Worm (Caenorhabditis elegans) whole organism, late embryonic: Measurements from ENCODE around the gene K11G12.6.
A peak's percentile ranks its signal among the peaks of the same experiment; 100 is the strongest.

Source experiments
- F13H6.1 ChIP-seq: sonication (generic microtip); optimal IDR thresholded peaks from 2 replicates; lab custom pipeline; 2016; ENCODE audit warnings: missing genetic modification characterization, missing compliant biosample characterization
- K09A11.1 ChIP-seq: sonication (generic microtip); optimal IDR thresholded peaks from 2 replicates; lab custom pipeline; 2017; ENCODE audit warnings: antibody characterized with exemption, mild to moderate bottlenecking, missing genetic modification characterization, missing compliant biosample characterization; ENCODE audit not compliant: insufficient read depth
- Y22D7AL.16 ChIP-seq: sonication (generic microtip); optimal IDR thresholded peaks from 2 replicates; lab custom pipeline; 2016; ENCODE audit warnings: missing genetic modification characterization, missing compliant biosample characterization
- ceh-18 ChIP-seq: sonication (generic microtip); optimal IDR thresholded peaks from 2 replicates; lab custom pipeline; 2016; ENCODE audit warnings: missing genetic modification characterization, missing compliant biosample characterization
- ceh-2 ChIP-seq: sonication (generic microtip); optimal IDR thresholded peaks from 2 replicates; lab custom pipeline; 2016; ENCODE audit warnings: missing genotype, missing genetic modification characterization, missing compliant biosample characterization
- ceh-22 ChIP-seq: sonication (generic microtip); optimal IDR thresholded peaks from 2 replicates; lab custom pipeline; 2017; ENCODE audit warnings: missing biosample characterization, missing genetic modification characterization
- ceh-30 ChIP-seq: fragments of 150-350 bp; optimal IDR thresholded peaks from 2 replicates; lab custom pipeline; 2014; ENCODE audit warnings: missing biosample characterization, missing genetic modification characterization
- ceh-34 ChIP-seq: sonication (generic microtip); optimal IDR thresholded peaks from 2 replicates; lab custom pipeline; 2016; ENCODE audit warnings: mild to moderate bottlenecking, missing genetic modification characterization, missing compliant biosample characterization
- ceh-45 ChIP-seq: fragments of 200-800 bp; sonication (Bioruptor generic); IDR thresholded peaks from 2 replicates; pipeline ENCODE4 v1.3.6; 2022; ENCODE audit warnings: missing genetic modification reagents, missing genetic modification characterization, missing compliant biosample characterization
- ceh-6 ChIP-seq: fragments of 200-800 bp; sonication (Bioruptor generic); optimal IDR thresholded peaks from 2 replicates; lab custom pipeline; 2018; ENCODE audit warnings: mild to moderate bottlenecking, missing genetic modification characterization, missing compliant biosample characterization
- che-1 ChIP-seq: sonication (generic microtip); optimal IDR thresholded peaks from 2 replicates; lab custom pipeline; 2016; ENCODE audit warnings: mild to moderate bottlenecking, missing genetic modification characterization, missing compliant biosample characterization
- dmd-4 ChIP-seq: sonication (generic microtip); optimal IDR thresholded peaks from 2 replicates; lab custom pipeline; 2016; ENCODE audit warnings: borderline replicate concordance, missing genetic modification characterization, missing compliant biosample characterization
- dve-1 ChIP-seq: sonication (generic microtip); optimal IDR thresholded peaks from 2 replicates; lab custom pipeline; 2017; ENCODE audit warnings: antibody characterized with exemption, mild to moderate bottlenecking, missing genetic modification characterization, missing compliant biosample characterization
- elt-2 ChIP-seq: sonication (generic microtip); optimal IDR thresholded peaks from 2 replicates; lab custom pipeline; 2016; ENCODE audit warnings: missing genetic modification reagents, missing genetic modification characterization, missing compliant biosample characterization
- ets-4 ChIP-seq: sonication (generic microtip); optimal IDR thresholded peaks from 2 replicates; lab custom pipeline; 2016; ENCODE audit warnings: missing genetic modification characterization, missing compliant biosample characterization
- eyg-1 ChIP-seq: sonication (generic microtip); optimal IDR thresholded peaks from 2 replicates; lab custom pipeline; 2016; ENCODE audit warnings: missing genotype, missing genetic modification characterization, missing compliant biosample characterization
- fax-1 ChIP-seq: sonication (generic microtip); optimal IDR thresholded peaks from 2 replicates; lab custom pipeline; 2016; ENCODE audit warnings: missing genotype, missing genetic modification characterization, missing compliant biosample characterization
- hlh-15 ChIP-seq: sonication (generic microtip); optimal IDR thresholded peaks from 2 replicates; lab custom pipeline; 2016; ENCODE audit warnings: missing genetic modification characterization, missing compliant biosample characterization
- hlh-30 ChIP-seq: sonication (generic microtip); optimal IDR thresholded peaks from 2 replicates; lab custom pipeline; 2017; ENCODE audit warnings: antibody characterized with exemption, missing genetic modification characterization, missing compliant biosample characterization; ENCODE audit not compliant: insufficient read depth
- hlh-6 ChIP-seq: sonication (generic microtip); optimal IDR thresholded peaks from 2 replicates; lab custom pipeline; 2016; ENCODE audit warnings: missing genotype, missing genetic modification characterization, missing compliant biosample characterization
- hlh-8 ChIP-seq: sonication (generic microtip); optimal IDR thresholded peaks from 2 replicates; lab custom pipeline; 2016; ENCODE audit warnings: missing genotype, missing genetic modification characterization, missing compliant biosample characterization
- lim-6 ChIP-seq: sonication (generic microtip); optimal IDR thresholded peaks from 2 replicates; lab custom pipeline; 2016; ENCODE audit warnings: missing genetic modification characterization, missing compliant biosample characterization
- lin-11 ChIP-seq: fragments of 200-800 bp; sonication (Bioruptor generic); optimal IDR thresholded peaks from 2 replicates; lab custom pipeline; 2018; ENCODE audit warnings: mild to moderate bottlenecking, missing genetic modification characterization, missing compliant biosample characterization
- mec-3 ChIP-seq: sonication (generic microtip); optimal IDR thresholded peaks from 2 replicates; lab custom pipeline; 2016; ENCODE audit warnings: borderline replicate concordance, missing genetic modification characterization, missing compliant biosample characterization
- nfya-1 ChIP-seq: sonication (generic microtip); optimal IDR thresholded peaks from 2 replicates; lab custom pipeline; 2017; ENCODE audit warnings: missing genetic modification characterization, mild to moderate bottlenecking, missing compliant biosample characterization, antibody characterized with exemption, moderate library complexity
- nhr-232 ChIP-seq: sonication (generic microtip); optimal IDR thresholded peaks from 2 replicates; lab custom pipeline; 2016; ENCODE audit warnings: missing genetic modification characterization, missing compliant biosample characterization
- npax-4 ChIP-seq: sonication (generic microtip); optimal IDR thresholded peaks from 2 replicates; lab custom pipeline; 2016; ENCODE audit warnings: missing genetic modification characterization, missing compliant biosample characterization
- pag-3 ChIP-seq: sonication (generic microtip); optimal IDR thresholded peaks from 2 replicates; lab custom pipeline; 2016; ENCODE audit warnings: missing compliant biosample characterization, missing genetic modification characterization, borderline replicate concordance
- pat-9 ChIP-seq: fragments of 200-800 bp; sonication (Bioruptor generic); optimal IDR thresholded peaks from 2 replicates; lab custom pipeline; 2018; ENCODE audit warnings: mild to moderate bottlenecking, missing genetic modification characterization, moderate library complexity, missing compliant biosample characterization
- pax-1 ChIP-seq: fragments of 150-350 bp; optimal IDR thresholded peaks from 2 replicates; lab custom pipeline; 2014; ENCODE audit warnings: missing biosample characterization, missing genetic modification characterization
- pqm-1 ChIP-seq: sonication (generic microtip); optimal IDR thresholded peaks from 2 replicates; lab custom pipeline; 2016; ENCODE audit warnings: missing genetic modification characterization, missing compliant biosample characterization
- rnt-1 ChIP-seq: sonication (generic microtip); optimal IDR thresholded peaks from 2 replicates; lab custom pipeline; 2016; ENCODE audit warnings: missing genetic modification characterization, missing compliant biosample characterization
- sdc-2 ChIP-seq: sonication (generic microtip); optimal IDR thresholded peaks from 2 replicates; lab custom pipeline; 2016; ENCODE audit warnings: missing genotype, missing genetic modification characterization, missing compliant biosample characterization
- sox-2 ChIP-seq: fragments of 200-800 bp; sonication (Bioruptor generic); IDR thresholded peaks from 2 replicates; pipeline ENCODE4 v1.3.6; 2022; ENCODE audit warnings: missing genetic modification reagents, missing genetic modification characterization, missing compliant biosample characterization
- sox-4 ChIP-seq: sonication (generic microtip); optimal IDR thresholded peaks from 2 replicates; lab custom pipeline; 2017; ENCODE audit warnings: mild to moderate bottlenecking, missing genetic modification characterization, inconsistent platforms, missing compliant biosample characterization
- tbx-2 ChIP-seq: sonication (generic microtip); optimal IDR thresholded peaks from 2 replicates; lab custom pipeline; 2016; ENCODE audit warnings: missing genetic modification characterization, missing compliant biosample characterization
- unc-42 ChIP-seq: sonication (generic microtip); optimal IDR thresholded peaks from 2 replicates; lab custom pipeline; 2016; ENCODE audit warnings: missing genotype, missing genetic modification characterization, missing compliant biosample characterization
- unc-55 ChIP-seq: sonication (generic microtip); optimal IDR thresholded peaks from 2 replicates; lab custom pipeline; 2017; ENCODE audit warnings: missing biosample characterization, missing genetic modification reagents, missing genetic modification characterization
- unc-86 ChIP-seq: sonication (generic microtip); optimal IDR thresholded peaks from 2 replicates; lab custom pipeline; 2016; ENCODE audit warnings: missing genetic modification characterization, missing compliant biosample characterization
- zip-5 ChIP-seq: sonication (generic microtip); optimal IDR thresholded peaks from 2 replicates; lab custom pipeline; 2016; ENCODE audit warnings: missing genetic modification characterization, missing compliant biosample characterization
- ztf-16 ChIP-seq: sonication (generic microtip); optimal IDR thresholded peaks from 2 replicates; lab custom pipeline; 2017; ENCODE audit warnings: missing genetic modification characterization, missing compliant biosample characterization

K11G12.6 gene

DNA sequence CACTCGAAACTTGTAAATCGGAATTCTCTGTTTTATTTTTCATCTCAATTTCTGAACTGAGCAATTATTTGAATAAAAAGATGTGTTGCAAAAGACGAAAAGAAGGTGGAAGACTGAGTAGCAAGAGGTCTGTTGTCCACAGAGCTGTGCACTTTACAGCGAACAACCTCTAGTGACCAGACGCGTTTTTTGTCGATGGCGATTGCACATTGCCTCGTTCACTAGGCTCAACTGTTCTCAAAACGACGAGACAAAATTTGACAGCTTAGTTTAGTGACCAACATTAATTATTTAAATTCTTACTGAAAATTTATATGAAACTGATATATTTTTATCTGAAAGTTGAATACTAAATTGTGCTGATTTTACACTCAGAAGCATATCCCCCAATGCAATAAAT is 3.7 kb upstream of the K11G12.6 start, which contains the start of gene R03E9.2:
TSS of gene R03E9.2 (minus strand) at position 101 of the 400 bp plus-strand sequence.
- TF ChIP-seq fax-1 = no peak
- no peak for TF ChIP-seq dve-1 (tag; lab: Kevin White, UChicago)
- TF ChIP-seq ceh-2 (tag; lab: Kevin White, UChicago) = no peak
- no peak for TF ChIP-seq pag-3 (tag; lab: Kevin White, UChicago)
- no peak for TF ChIP-seq K09A11.1 (tag; lab: Kevin White, UChicago)
- no peak for TF ChIP-seq pax-1 (tag; lab: Kevin White, UChicago)
- TF ChIP-seq ets-4 = no peak

DNA sequence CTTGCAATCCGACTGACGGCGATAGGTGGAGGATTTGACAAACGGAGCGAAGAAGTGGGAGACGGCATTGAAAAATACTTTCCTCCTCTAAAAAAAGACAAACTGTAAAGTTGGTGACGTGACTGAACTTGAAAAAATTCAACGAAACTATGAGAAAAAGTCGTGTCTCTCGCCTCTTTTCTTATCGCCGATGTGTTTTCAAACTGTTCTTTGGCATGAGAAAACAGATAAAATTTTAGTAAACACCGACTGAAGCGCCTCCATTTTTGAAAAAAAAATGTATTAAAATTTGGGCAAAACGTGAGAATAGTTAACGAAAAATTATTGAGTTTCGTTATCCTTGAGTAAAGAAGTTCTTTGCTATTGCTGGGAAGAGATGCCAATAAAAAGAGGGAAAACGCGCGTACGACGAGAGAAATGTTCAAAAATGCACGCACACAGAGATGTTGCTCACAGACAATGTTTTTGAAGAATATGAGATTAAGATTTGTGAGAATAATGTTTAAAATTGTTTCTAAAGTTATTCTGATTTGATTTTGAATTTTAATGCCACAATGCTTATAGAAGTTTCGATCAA is 549 bp downstream of the K11G12.6 start:
- peak; percentile 24 for TF ChIP-seq unc-42 (tag; lab: Kevin White, UChicago)
- TF ChIP-seq Y22D7AL.16 (tag; lab: Kevin White, UChicago) = no peak

DNA sequence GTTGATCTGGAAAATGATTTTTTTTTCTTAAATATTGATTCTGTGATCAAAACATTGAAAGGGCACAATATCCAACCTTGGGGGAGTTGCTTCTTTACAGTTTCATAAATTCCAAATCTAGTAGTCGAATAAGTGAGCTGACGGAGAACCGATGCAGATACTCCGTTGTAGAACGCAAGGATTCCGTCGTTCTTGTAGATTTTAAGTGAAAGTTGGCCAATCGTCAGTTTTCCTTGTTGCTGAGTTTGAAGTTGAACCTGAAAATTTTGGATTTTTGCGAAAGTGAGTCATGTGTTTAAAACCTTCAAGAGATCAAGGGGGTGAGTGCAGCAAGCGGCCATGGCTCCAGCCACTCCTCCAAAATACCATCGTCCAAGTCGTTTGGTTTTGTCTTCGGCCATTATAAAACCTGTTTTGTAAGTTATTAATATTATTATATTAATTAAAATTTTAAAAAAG is 4.2 kb downstream of the K11G12.6 start, which contains the start of gene slc-25A10:
TSS of gene slc-25A10 (minus strand) at position 409 of the 459 bp plus-strand sequence.
- TF ChIP-seq F13H6.1 (tag; lab: Kevin White, UChicago) (no peak), npax-4 (no peak), eyg-1 (no peak), rnt-1 (tag; lab: Kevin White, UChicago) (no peak), ceh-34 (tag; lab: Kevin White, UChicago) (no peak), Y22D7AL.16 (tag; lab: Kevin White, UChicago) (no peak), hlh-15 (no peak)

DNA sequence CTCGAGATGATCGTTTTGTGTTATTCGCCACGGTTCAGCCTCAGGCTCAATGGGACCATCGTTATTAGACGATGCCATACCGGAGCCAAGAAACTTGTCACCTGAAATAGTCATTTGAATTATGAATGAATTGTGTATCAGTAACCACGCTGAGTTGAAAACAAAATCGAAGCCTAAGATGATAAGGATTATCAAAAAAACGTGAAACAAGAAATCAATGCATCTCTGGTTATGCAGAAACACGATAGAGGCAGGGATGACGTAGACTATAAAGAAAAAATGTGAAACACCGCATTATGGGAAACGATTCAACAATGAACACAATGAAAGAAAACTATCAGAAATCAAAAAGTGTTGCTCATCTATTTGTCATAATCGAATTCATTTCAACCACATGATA is 6.5 kb downstream of the K11G12.6 start, which contains the start of gene smf-1:
TSS of gene smf-1 (minus strand) at position 101 of the 400 bp plus-strand sequence.
- TF ChIP-seq unc-86 (no peak), eyg-1 (no peak), dmd-4 (tag; lab: Kevin White, UChicago) (no peak), sox-2 (no peak), ceh-6 (GFP tag; lab: Kevin White, UChicago) (no peak), tbx-2 (tag; lab: Kevin White, UChicago) (no peak), fax-1 (no peak), ceh-30 (tag; lab: Kevin White, UChicago) (no peak), sdc-2 (no peak), mec-3 (no peak), zip-5 (tag; lab: Kevin White, UChicago) (no peak), ets-4 (no peak), elt-2 (tag; lab: Kevin White, UChicago) (no peak), unc-55 (no peak), hlh-6 (tag; lab: Kevin White, UChicago) (no peak), hlh-30 (tag; lab: Kevin White, UChicago) (no peak)

DNA sequence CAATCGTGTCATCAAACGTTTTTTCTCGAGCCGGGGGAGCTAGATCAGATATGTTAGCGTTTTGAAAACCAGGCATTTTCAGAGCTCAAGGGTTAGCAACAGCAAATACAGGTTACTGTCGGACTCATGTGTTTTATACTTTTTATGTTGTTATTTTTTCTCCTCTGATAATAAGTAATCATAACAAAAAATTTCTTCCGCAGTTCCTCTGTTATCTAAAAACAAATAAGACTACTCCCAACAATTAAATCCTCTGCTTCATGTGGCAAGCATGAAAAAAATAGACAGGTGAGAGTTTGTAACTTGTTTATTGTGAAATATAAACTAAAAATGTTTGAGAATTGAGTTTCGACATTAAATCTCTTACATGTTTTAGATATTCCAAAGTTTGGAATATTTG is 10.9 kb downstream of the K11G12.6 start, which contains the start of gene smf-2:
TSS of gene smf-2 (minus strand) at position 101 of the 400 bp plus-strand sequence.
- TF ChIP-seq ceh-18 (tag; lab: Kevin White, UChicago) (no peak), ztf-16 (tag; lab: Kevin White, UChicago) (no peak), pat-9 (tag; lab: Kevin White, UChicago) (no peak), nhr-232 (tag; lab: Kevin White, UChicago) (no peak), sox-4 (tag; lab: Kevin White, UChicago) (no peak), ceh-22 (tag; lab: Kevin White, UChicago) (no peak), ceh-30 (tag; lab: Kevin White, UChicago) (no peak), che-1 (no peak), lim-6 (tag; lab: Kevin White, UChicago) (no peak), sdc-2 (no peak), dve-1 (tag; lab: Kevin White, UChicago) (no peak), Y22D7AL.16 (tag; lab: Kevin White, UChicago) (no peak), eyg-1 (no peak), hlh-8 (no peak), lin-11 (tag; lab: Kevin White, UChicago) (no peak), tbx-2 (tag; lab: Kevin White, UChicago) (no peak), ceh-45 (GFP tag; lab: Robert Waterston, UW) (no peak), nfya-1 (no peak), rnt-1 (tag; lab: Kevin White, UChicago) (no peak), pqm-1 (no peak)
